Worm (Caenorhabditis elegans): ENCODE data around the gene cest-34.

Gene cest-34

DNA sequence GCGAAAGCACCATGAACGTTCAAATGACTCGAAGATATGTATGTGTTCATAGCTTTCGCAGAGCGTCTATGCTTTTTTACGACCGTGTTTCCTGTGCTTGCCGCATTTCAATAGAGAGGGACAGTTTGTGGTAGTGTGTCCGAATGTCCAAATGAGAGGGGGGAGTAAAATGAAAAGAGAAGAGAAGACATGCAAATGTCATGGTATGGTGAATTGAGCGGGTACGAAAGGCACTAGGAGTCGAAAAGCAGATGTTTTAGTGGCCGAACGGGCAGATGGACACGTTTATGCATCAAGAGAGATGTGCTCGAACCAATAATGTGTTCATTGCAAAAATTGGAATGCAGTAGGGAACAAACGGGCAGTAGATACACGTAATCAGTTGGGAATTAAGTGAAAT is 8.9 kb downstream of the cest-34 start:
- no peak for TF ChIP-seq tlp-1 (tag; optimal IDR thresholded peaks at IDR 0.05)
- no peak for TF ChIP-seq sup-37 (GFP tag; optimal IDR thresholded peaks at IDR 0.05)
- TF ChIP-seq nhr-12 (tag; optimal IDR thresholded peaks at IDR 0.05), result no peak
- no peak for TF ChIP-seq pax-3 (tag; optimal IDR thresholded peaks at IDR 0.05)
- TF ChIP-seq blmp-1 (tag; optimal IDR thresholded peaks at IDR 0.05), result no peak
- no peak for TF ChIP-seq fos-1 (tag; optimal IDR thresholded peaks at IDR 0.05)
- no peak for TF ChIP-seq nhr-71 (tag; optimal IDR thresholded peaks at IDR 0.05)
- no peak for TF ChIP-seq Y116A8C.19 (tag; optimal IDR thresholded peaks at IDR 0.05; ENCODE audit: borderline replicate concordance)
- no peak for TF ChIP-seq fkh-10 (GFP tag; optimal IDR thresholded peaks at IDR 0.05)
- no peak for TF ChIP-seq jun-1 (tag; optimal IDR thresholded peaks at IDR 0.05)
- no peak for TF ChIP-seq nhr-28 (tag; optimal IDR thresholded peaks at IDR 0.05)
- no peak for TF ChIP-seq unc-98 (GFP tag; IDR thresholded peaks at IDR 0.05)
- no peak for TF ChIP-seq C04F5.9 (tag; optimal IDR thresholded peaks at IDR 0.05)
- TF ChIP-seq fkh-8 (tag; optimal IDR thresholded peaks at IDR 0.05), result no peak
- no peak for TF ChIP-seq snpc-4 (tag; optimal IDR thresholded peaks at IDR 0.05)
- TF ChIP-seq lin-15B (tag; optimal IDR thresholded peaks at IDR 0.05), result no peak
- no peak for TF ChIP-seq nhr-90 (tag; optimal IDR thresholded peaks at IDR 0.05; ENCODE audit: poor library complexity)
- no peak for TF ChIP-seq dpl-1 (GFP tag; optimal IDR thresholded peaks at IDR 0.05)

DNA sequence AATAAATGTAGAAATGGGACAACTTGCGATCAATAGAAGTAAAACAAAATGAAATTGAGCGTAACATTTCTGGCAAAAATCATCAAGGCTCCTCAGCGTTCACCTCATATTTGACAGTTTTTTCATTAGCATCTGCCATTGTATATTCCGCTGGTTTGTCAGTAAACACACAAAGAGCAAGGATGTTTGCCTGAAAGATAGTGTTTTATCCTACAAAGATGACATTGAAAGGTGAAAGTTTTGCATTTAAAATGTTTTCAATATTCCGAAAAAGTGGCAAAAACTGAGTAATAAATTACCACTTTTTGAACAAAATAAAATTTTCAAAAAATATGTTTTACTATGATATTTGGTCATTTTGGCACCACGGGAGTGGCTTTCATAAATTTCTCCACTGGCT is 9.4 kb downstream of the cest-34 start:
- TF ChIP-seq unc-98 (GFP tag; IDR thresholded peaks at IDR 0.05) (no peak), nhr-47 (tag; optimal IDR thresholded peaks at IDR 0.05) (no peak), ceh-82 (tag; optimal IDR thresholded peaks at IDR 0.05) (no peak), ceh-8 (GFP tag; optimal IDR thresholded peaks at IDR 0.05) (no peak)

DNA sequence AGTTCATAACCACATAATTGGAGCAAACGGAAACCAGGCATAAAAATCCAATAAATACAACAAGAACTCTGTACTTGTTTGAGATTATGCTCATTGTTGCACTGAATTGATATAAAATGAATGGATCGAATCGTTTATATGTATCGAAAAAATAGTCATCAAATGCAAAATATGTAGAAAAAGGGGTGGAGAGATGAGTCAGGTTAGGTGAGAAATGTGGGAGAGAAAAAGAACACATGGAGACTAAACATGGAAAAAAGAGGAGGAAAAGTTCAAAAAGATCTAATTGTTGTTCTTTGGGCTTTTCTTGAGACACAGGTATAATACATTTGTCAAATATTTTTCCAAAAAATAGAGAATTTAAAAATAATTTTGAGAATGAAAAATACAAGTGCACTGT is 11.8 kb downstream of the cest-34 start, which contains the start of gene K11G9.5:
TSS of gene K11G9.5 (minus strand) at position 101 of the 400 bp plus-strand sequence.
- no peak for TF ChIP-seq lin-15B (tag; optimal IDR thresholded peaks at IDR 0.05)
- TF ChIP-seq unc-86 (tag; optimal IDR thresholded peaks at IDR 0.05), result no peak
- no peak for TF ChIP-seq nhr-77 (tag; optimal IDR thresholded peaks at IDR 0.05)
- TF ChIP-seq hpl-2 (GFP tag; optimal IDR thresholded peaks at IDR 0.05), result no peak
- TF ChIP-seq unc-62 (GFP tag; optimal IDR thresholded peaks at IDR 0.05), result no peak
- TF ChIP-seq efl-1 (optimal IDR thresholded peaks at IDR 0.05), result no peak
- peak in 1 of 2 experiments; percentile 52 for TF ChIP-seq efl-1 (GFP tag; optimal IDR thresholded peaks at IDR 0.05 in 1 of 2)

DNA sequence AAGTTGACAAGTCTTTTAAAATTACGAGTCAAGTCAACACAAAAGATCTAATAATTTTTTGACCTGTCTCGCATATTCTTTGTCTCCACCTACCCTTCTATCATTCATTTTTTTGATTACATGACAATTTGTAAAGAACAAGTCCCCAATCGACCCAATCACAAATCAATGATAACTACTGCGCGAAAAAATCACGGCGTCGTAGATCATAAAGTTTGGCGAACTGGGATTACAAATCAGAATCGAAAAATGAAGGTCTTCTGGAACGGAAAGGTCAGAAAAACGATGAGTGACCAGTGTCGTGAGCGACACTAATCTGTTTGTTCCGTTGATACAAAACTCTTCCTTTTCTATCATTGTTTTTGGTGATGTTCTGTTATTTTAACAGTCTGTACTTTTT is 13.5 kb downstream of the cest-34 start:
- TF ChIP-seq nhr-84 (tag; optimal IDR thresholded peaks at IDR 0.05) (no peak), elt-3 (tag; optimal IDR thresholded peaks at IDR 0.05) (peak in 1 of 6 experiments; percentile 7), efl-1 (optimal IDR thresholded peaks at IDR 0.05) (no peak), efl-1 (GFP tag; optimal IDR thresholded peaks at IDR 0.05 in 1 of 2) (no peak), dsc-1 (tag; optimal IDR thresholded peaks at IDR 0.05) (no peak), ceh-82 (tag; optimal IDR thresholded peaks at IDR 0.05) (no peak), ces-1 (GFP tag; optimal IDR thresholded peaks at IDR 0.05) (no peak), nhr-77 (tag; optimal IDR thresholded peaks at IDR 0.05) (no peak), nhr-20 (tag; optimal IDR thresholded peaks at IDR 0.05) (no peak), blmp-1 (tag; optimal IDR thresholded peaks at IDR 0.05) (peak; percentile 22), unc-98 (GFP tag; IDR thresholded peaks at IDR 0.05) (no peak), nhr-12 (tag; optimal IDR thresholded peaks at IDR 0.05) (no peak)

DNA sequence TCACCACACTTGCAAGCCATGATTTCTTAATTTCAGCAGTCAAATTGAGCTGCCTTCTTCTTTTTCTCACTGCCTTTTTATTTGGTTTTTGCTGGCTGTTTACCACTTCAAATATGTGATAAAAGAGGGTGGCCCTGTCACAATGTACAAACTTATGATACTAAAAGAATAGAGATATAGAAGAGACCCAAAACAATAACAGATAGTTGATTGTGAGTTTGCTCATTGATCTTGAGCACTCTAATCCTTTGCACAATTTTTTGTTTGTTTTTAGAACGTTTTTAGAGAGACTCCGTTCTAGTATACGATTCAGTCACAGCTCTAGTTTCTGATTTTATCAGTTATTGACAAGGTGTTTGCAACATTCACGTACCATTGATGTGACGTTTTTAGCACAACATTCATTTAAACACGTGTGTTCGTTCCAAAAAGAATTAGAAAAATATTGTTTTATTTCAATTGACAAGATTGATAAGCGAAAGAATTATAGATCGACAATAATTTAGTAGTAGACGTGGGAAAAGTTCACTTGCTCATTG is 15.3 kb downstream of the cest-34 start, which contains the start of gene mtl-1:
TSS of gene mtl-1 (minus strand) at position 51 of the 539 bp plus-strand sequence.
- TF ChIP-seq ceh-90 (tag; optimal IDR thresholded peaks at IDR 0.05) (no peak), fos-1 (tag; optimal IDR thresholded peaks at IDR 0.05) (no peak), efl-1 (optimal IDR thresholded peaks at IDR 0.05) (no peak), efl-1 (GFP tag; optimal IDR thresholded peaks at IDR 0.05 in 1 of 2) (peak in 1 of 2 experiments; percentile 39), elt-2 (tag; optimal IDR thresholded peaks at IDR 0.05) (peak; percentile 53), lin-39 (tag; optimal IDR thresholded peaks at IDR 0.05) (no peak), isw-1 (GFP tag; IDR thresholded peaks at IDR 0.05) (no peak), F16B12.6 (tag; optimal IDR thresholded peaks at IDR 0.05) (no peak), grh-1 (GFP tag; IDR thresholded peaks at IDR 0.05) (no peak)
